Worm (Caenorhabditis elegans) whole organism, mixed stage, embryonic: ENCODE data around the gene Y116A8C.10.

Experiments used
- M03D4.4 ChIP-seq: sonication (generic microtip); optimal IDR thresholded peaks from 2 replicates; lab custom pipeline; 2017; ENCODE audit warnings: mild to moderate bottlenecking, missing genetic modification characterization, missing compliant biosample characterization
- bed-3 ChIP-seq: fragments of 200-800 bp; sonication (Bioruptor generic); optimal IDR thresholded peaks from 3 replicates; lab custom pipeline; 2018; ENCODE audit warnings: mild to moderate bottlenecking, missing genetic modification characterization, moderate library complexity, missing compliant biosample characterization
- blmp-1 ChIP-seq: fragments of 150-350 bp; optimal IDR thresholded peaks from 2 replicates; lab custom pipeline; 2014; ENCODE audit warnings: missing biosample characterization, missing genetic modification characterization
- ceh-39 ChIP-seq: fragments of 150-350 bp; optimal IDR thresholded peaks from 2 replicates; lab custom pipeline; 2014; ENCODE audit warnings: missing biosample characterization, missing genetic modification characterization
- ceh-43 ChIP-seq: fragments of 200-800 bp; sonication (Bioruptor generic); optimal IDR thresholded peaks from 2 replicates; lab custom pipeline; 2018; ENCODE audit warnings: mild to moderate bottlenecking, missing genetic modification characterization, moderate library complexity, missing compliant biosample characterization
- ceh-83 ChIP-seq: fragments of 200-800 bp; sonication (Bioruptor generic); optimal IDR thresholded peaks from 2 replicates; lab custom pipeline; 2018; ENCODE audit warnings: mild to moderate bottlenecking, missing genetic modification characterization, missing compliant biosample characterization
- ces-1 ChIP-seq: fragments of 150-350 bp; optimal IDR thresholded peaks from 2 replicates; lab custom pipeline; 2014; ENCODE audit warnings: missing biosample characterization, missing genetic modification reagents, missing genetic modification characterization
- cnd-1 ChIP-seq: fragments of 200-800 bp; sonication (Bioruptor generic); optimal IDR thresholded peaks from 2 replicates; lab custom pipeline; 2018; ENCODE audit warnings: mild to moderate bottlenecking, missing genetic modification characterization, missing compliant biosample characterization
- drap-1 ChIP-seq: fragments of 200-800 bp; sonication (Bioruptor generic); optimal IDR thresholded peaks from 3 replicates; lab custom pipeline; 2018; ENCODE audit warnings: mild to moderate bottlenecking, missing genetic modification characterization, missing compliant biosample characterization
- elt-1 ChIP-seq: sonication (generic microtip); optimal IDR thresholded peaks from 2 replicates; lab custom pipeline; 2017; ENCODE audit warnings: missing genetic modification characterization, mild to moderate bottlenecking, missing compliant biosample characterization, antibody characterized with exemption, moderate library complexity, borderline replicate concordance; ENCODE audit not compliant: insufficient read depth
- elt-3 ChIP-seq: fragments of 150-350 bp; optimal IDR thresholded peaks from 2 replicates; lab custom pipeline; 2014; ENCODE audit warnings: missing biosample characterization, missing genetic modification characterization
- flh-1 ChIP-seq: fragments of 200-800 bp; sonication (Bioruptor generic); optimal IDR thresholded peaks from 2 replicates; lab custom pipeline; 2018; ENCODE audit warnings: mild to moderate bottlenecking, missing genetic modification characterization, moderate library complexity, missing compliant biosample characterization
- ham-2 ChIP-seq: fragments of 200-800 bp; sonication (Bioruptor generic); optimal IDR thresholded peaks from 2 replicates; lab custom pipeline; 2018; ENCODE audit warnings: mild to moderate bottlenecking, missing genetic modification characterization, missing compliant biosample characterization
- hlh-1 ChIP-seq: fragments of 150-350 bp; optimal IDR thresholded peaks from 2 replicates; lab custom pipeline; 2014; ENCODE audit warnings: missing biosample characterization, missing genetic modification reagents, missing genetic modification characterization
- lin-13 ChIP-seq: fragments of 150-350 bp; optimal IDR thresholded peaks from 2 replicates; lab custom pipeline; 2014; ENCODE audit warnings: missing biosample characterization, missing genetic modification characterization
- lin-32 ChIP-seq: fragments of 200-800 bp; sonication (Bioruptor generic); optimal IDR thresholded peaks from 2 replicates; lab custom pipeline; 2018; ENCODE audit warnings: mild to moderate bottlenecking, missing genetic modification characterization, missing compliant biosample characterization
- lsy-2 ChIP-seq: fragments of 150-350 bp; optimal IDR thresholded peaks from 2 replicates; lab custom pipeline; 2014; ENCODE audit warnings: missing biosample characterization, missing genetic modification characterization
- mab-5 ChIP-seq: fragments of 150-350 bp; optimal IDR thresholded peaks from 2 replicates; lab custom pipeline; 2014; ENCODE audit warnings: missing biosample characterization, missing genetic modification characterization
- mep-1 ChIP-seq: fragments of 150-350 bp; optimal IDR thresholded peaks from 2 replicates; lab custom pipeline; 2017; ENCODE audit warnings: missing biosample characterization, missing genetic modification reagents, missing genetic modification characterization, inconsistent platforms
- mls-2 ChIP-seq: sonication (generic microtip); optimal IDR thresholded peaks from 2 replicates; lab custom pipeline; 2016; ENCODE audit warnings: mild to moderate bottlenecking, missing genetic modification characterization, moderate library complexity, missing compliant biosample characterization
- nhr-12 ChIP-seq: fragments of 150-350 bp; optimal IDR thresholded peaks from 2 replicates; lab custom pipeline; 2014; ENCODE audit warnings: missing biosample characterization, missing genetic modification characterization
- nhr-2 ChIP-seq: fragments of 150-350 bp; optimal IDR thresholded peaks from 2 replicates; lab custom pipeline; 2014; ENCODE audit warnings: missing biosample characterization, missing genetic modification characterization
- nhr-237 ChIP-seq: fragments of 150-350 bp; optimal IDR thresholded peaks from 2 replicates; lab custom pipeline; 2014; ENCODE audit warnings: missing biosample characterization, missing genetic modification characterization
- nhr-76 ChIP-seq: sonication (generic microtip); optimal IDR thresholded peaks from 2 replicates; lab custom pipeline; 2017; ENCODE audit warnings: missing biosample characterization, missing genetic modification characterization
- pha-4 ChIP-seq: fragments of 150-350 bp; optimal IDR thresholded peaks from 2 replicates; lab custom pipeline; 2018; ENCODE audit warnings: missing biosample characterization, missing genetic modification reagents, missing genetic modification characterization
- sem-2 ChIP-seq: fragments of 200-800 bp; sonication (Bioruptor generic); optimal IDR thresholded peaks from 2 replicates; lab custom pipeline; 2018; ENCODE audit warnings: mild to moderate bottlenecking, missing genetic modification characterization, missing compliant biosample characterization
- snpc-4 ChIP-seq: fragments of 150-350 bp; optimal IDR thresholded peaks from 2 replicates; lab custom pipeline; 2014; ENCODE audit warnings: missing biosample characterization, missing genetic modification characterization
- sptf-1 ChIP-seq: sonication (generic microtip); optimal IDR thresholded peaks from 2 replicates; lab custom pipeline; 2017; ENCODE audit warnings: mild to moderate bottlenecking, missing genetic modification characterization, moderate library complexity, missing compliant biosample characterization
- tbx-8 ChIP-seq: fragments of 200-800 bp; sonication (Bioruptor generic); optimal IDR thresholded peaks from 2 replicates; lab custom pipeline; 2018; ENCODE audit warnings: mild to moderate bottlenecking, missing genetic modification characterization, moderate library complexity, missing compliant biosample characterization
- unc-39 ChIP-seq: fragments of 150-350 bp; optimal IDR thresholded peaks from 2 replicates; lab custom pipeline; 2014; ENCODE audit warnings: missing biosample characterization, missing genetic modification characterization
- unc-62 ChIP-seq: fragments of 150-350 bp; optimal IDR thresholded peaks from 2 replicates; lab custom pipeline; 2014; ENCODE audit warnings: missing biosample characterization, missing genetic modification reagents, missing genetic modification characterization
- zip-8 ChIP-seq: fragments of 150-350 bp; optimal IDR thresholded peaks from 2 replicates; lab custom pipeline; 2014; ENCODE audit warnings: missing biosample characterization, missing genetic modification characterization
- ztf-11 ChIP-seq: fragments of 150-350 bp; optimal IDR thresholded peaks from 2 replicates; lab custom pipeline; 2014; ENCODE audit warnings: missing biosample characterization, missing genetic modification characterization

Y116A8C.10 gene

ce11 chrIV:16939001-16939400 is at the start of gene Y116A8C.10:
TSS of gene Y116A8C.10 (minus strand) at chrIV:16939101.
- TF ChIP-seq sem-2, result no peak
- no peak for TF ChIP-seq mls-2 (tag; lab: Kevin White, UChicago)
- TF ChIP-seq M03D4.4 (tag; lab: Kevin White, UChicago), result no peak
- no peak for TF ChIP-seq drap-1
- no peak for TF ChIP-seq nhr-2 (tag; lab: Kevin White, UChicago)
- no peak for TF ChIP-seq ham-2
- TF ChIP-seq nhr-237 (tag; lab: Kevin White, UChicago), result no peak

ce11 chrIV:16988397-16988796 is 49.5 kb upstream of the Y116A8C.10 start, which contains the start of gene nccd-1:
TSS of gene nccd-1 (plus strand) at chrIV:16988697.
- TF ChIP-seq cnd-1 (tag; lab: Kevin White, UChicago) (no peak), hlh-1 (no peak), lin-32 (GFP tag; lab: Kevin White, UChicago) (no peak), bed-3 (GFP tag; lab: Kevin White, UChicago) (no peak), ceh-43 (GFP tag; lab: Kevin White, UChicago) (no peak), nhr-76 (no peak), blmp-1 (tag; lab: Kevin White, UChicago) (no peak), snpc-4 (tag; lab: Kevin White, UChicago) (no peak), lsy-2 (tag; lab: Kevin White, UChicago) (no peak), elt-3 (no peak), mep-1 (no peak), nhr-12 (tag; lab: Kevin White, UChicago) (no peak), drap-1 (no peak)

- TF ChIP-seq elt-1 (tag; lab: Kevin White, UChicago) (no peak), sptf-1 (tag; lab: Kevin White, UChicago) (no peak), ceh-83 (GFP tag; lab: Kevin White, UChicago) (no peak), unc-62 (GFP tag; lab: Kevin White, UChicago) (no peak)
- TF ChIP-seq, all 35 proteins: peak for 0
These were observed 31.5 kb upstream of the Y116A8C.10 start, which contains the start of gene rom-3 for ce11 chrIV:16970390-16970789. TSS of gene rom-3 (minus strand) at chrIV:16970490.

- no peak for TF ChIP-seq nhr-237 (tag; lab: Kevin White, UChicago)
- no peak for TF ChIP-seq mab-5
- no peak for TF ChIP-seq nhr-2 (tag; lab: Kevin White, UChicago)
- no peak for TF ChIP-seq blmp-1 (tag; lab: Kevin White, UChicago)
- no peak for TF ChIP-seq tbx-8
- no peak for TF ChIP-seq lsy-2 (tag; lab: Kevin White, UChicago)
- no peak for TF ChIP-seq snpc-4 (tag; lab: Kevin White, UChicago)
- TF ChIP-seq unc-62 (GFP tag; lab: Kevin White, UChicago), result no peak
- no peak for TF ChIP-seq M03D4.4 (tag; lab: Kevin White, UChicago)
- TF ChIP-seq elt-1 (tag; lab: Kevin White, UChicago), result no peak
- TF ChIP-seq mls-2 (tag; lab: Kevin White, UChicago), result no peak
- TF ChIP-seq unc-39, result no peak
- no peak for TF ChIP-seq sptf-1 (tag; lab: Kevin White, UChicago)
- TF ChIP-seq cnd-1 (tag; lab: Kevin White, UChicago), result no peak
- no peak for TF ChIP-seq ceh-39
These were observed 23.5 kb upstream of the Y116A8C.10 start for ce11 chrIV:16962445-16962844.

DNA sequence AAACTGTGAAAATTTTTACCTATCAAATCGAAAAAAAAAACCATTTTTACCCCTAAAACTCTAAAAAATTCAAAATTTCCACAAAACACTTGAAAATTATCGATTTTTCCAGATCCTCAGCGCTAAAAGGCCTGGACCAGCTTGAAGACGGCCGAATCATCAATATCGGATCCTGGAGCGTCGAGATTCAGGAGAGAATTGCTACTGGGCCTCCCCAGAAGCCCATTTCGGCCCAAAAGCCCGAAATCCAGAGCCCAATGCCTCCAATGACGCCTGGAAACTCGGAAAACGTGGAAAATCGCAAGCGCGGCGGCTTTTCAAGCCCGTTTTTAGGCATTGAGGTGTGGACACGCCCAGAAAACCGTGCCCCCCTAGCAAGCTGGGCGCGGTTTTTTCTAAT is 13.5 kb upstream of the Y116A8C.10 start:
- TF ChIP-seq ces-1 (GFP tag; lab: Kevin White, UChicago) (no peak), pha-4 (tag; lab: Kevin White, UChicago) (no peak), ztf-11 (tag; lab: Kevin White, UChicago) (no peak), mep-1 (no peak), flh-1 (no peak), zip-8 (tag; lab: Kevin White, UChicago) (no peak), blmp-1 (tag; lab: Kevin White, UChicago) (no peak), lin-13 (tag; lab: Kevin White, UChicago) (no peak), unc-39 (no peak), bed-3 (GFP tag; lab: Kevin White, UChicago) (no peak), nhr-76 (no peak), sem-2 (no peak), elt-3 (no peak), unc-62 (GFP tag; lab: Kevin White, UChicago) (no peak), nhr-2 (tag; lab: Kevin White, UChicago) (no peak), snpc-4 (tag; lab: Kevin White, UChicago) (no peak), nhr-12 (tag; lab: Kevin White, UChicago) (no peak), mab-5 (no peak)
